Worm (Caenorhabditis elegans): ENCODE data around the gene par-3.

The par-3 gene

DNA sequence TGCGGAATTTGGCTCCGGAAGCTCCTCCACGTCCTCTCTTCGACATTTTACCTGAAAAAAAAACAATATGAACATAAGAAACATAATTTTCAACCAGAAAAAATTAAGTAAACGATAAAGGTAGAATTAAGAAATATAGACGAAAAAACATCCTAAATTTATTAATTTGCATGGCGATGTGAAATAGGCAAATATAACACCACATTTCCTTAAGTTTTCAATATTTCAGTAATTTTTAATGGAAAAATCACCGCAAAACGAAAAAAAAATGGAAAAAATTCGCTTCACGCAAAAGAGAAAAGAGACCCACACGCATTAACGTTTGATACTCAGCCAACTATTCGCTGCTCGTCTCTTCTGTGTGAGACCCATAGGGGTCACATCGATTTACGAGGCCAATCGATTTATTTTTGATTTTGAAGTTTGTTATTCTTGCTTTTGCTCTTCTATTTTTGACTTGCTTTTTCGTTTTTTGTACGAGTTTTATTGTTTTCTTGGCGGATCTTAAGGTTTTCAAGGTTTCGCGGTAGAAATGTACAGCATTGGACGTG is 42.1 kb downstream of the par-3 start, which contains the start of gene rpl-23 (continued):
- no peak for TF ChIP-seq nhr-120 (GFP tag; IDR thresholded peaks at IDR 0.05)
- TF ChIP-seq akir-1 (GFP tag; optimal IDR thresholded peaks at IDR 0.05) = no peak
- peak; percentile 74 for TF ChIP-seq lin-54 (GFP tag; optimal IDR thresholded peaks at IDR 0.05)
- no peak for TF ChIP-seq F22D6.2 (tag; optimal IDR thresholded peaks at IDR 0.05)
- TF ChIP-seq B0261.1 (tag; optimal IDR thresholded peaks at IDR 0.05) = no peak
- peak; percentile 92 for TF ChIP-seq F23B12.7 (tag; optimal IDR thresholded peaks at IDR 0.05; ENCODE audit: insufficient read depth)
- TF ChIP-seq F57C9.4 (tag; optimal IDR thresholded peaks at IDR 0.05) = no peak
- no peak for TF ChIP-seq rec-8 (tag; optimal IDR thresholded peaks at IDR 0.05)
- TF ChIP-seq F57A8.1 (GFP tag; optimal IDR thresholded peaks at IDR 0.05) = no peak
- peak; percentile 55 for TF ChIP-seq madf-10 (tag; optimal IDR thresholded peaks at IDR 0.05)
- peak; percentile 5 for TF ChIP-seq nhr-80 (tag; optimal IDR thresholded peaks at IDR 0.05)
- TF ChIP-seq nfya-1 (tag; optimal IDR thresholded peaks at IDR 0.05; ENCODE audit: borderline replicate concordance, insufficient read depth) = no peak
- peak; percentile 60; the same call in 1 of the 2 replicates for TF ChIP-seq dox-1 (GFP tag; IDR thresholded peaks at IDR 0.05)
- TF ChIP-seq cebp-2 (GFP tag; IDR thresholded peaks at IDR 0.05) = no peak
- no peak for TF ChIP-seq nhr-27 (tag; optimal IDR thresholded peaks at IDR 0.05)
- no peak for TF ChIP-seq him-1 (tag; optimal IDR thresholded peaks at IDR 0.05)
- no peak for TF ChIP-seq C17E4.6 (GFP tag; IDR thresholded peaks at IDR 0.05)
- no peak for TF ChIP-seq hrde-1 (tag; optimal IDR thresholded peaks at IDR 0.05; ENCODE audit: borderline replicate concordance)
- TF ChIP-seq ceh-91 (GFP tag; IDR thresholded peaks at IDR 0.05) = peak; percentile 68
- no peak for TF ChIP-seq gei-17 (GFP tag; optimal IDR thresholded peaks at IDR 0.05)
- no peak for TF ChIP-seq egl-18 (GFP tag; IDR thresholded peaks at IDR 0.05)
- TF ChIP-seq hmg-1.2 (GFP tag; IDR thresholded peaks at IDR 0.05) = peak; percentile 87
- no peak for TF ChIP-seq Y53F4B.3 (GFP tag; IDR thresholded peaks at IDR 0.05)
- no peak for TF ChIP-seq mes-4 (tag; optimal IDR thresholded peaks at IDR 0.05)
- TF ChIP-seq ztf-26 (tag; optimal IDR thresholded peaks at IDR 0.05) = no peak
- no peak for TF ChIP-seq bed-2 (GFP tag; IDR thresholded peaks at IDR 0.05)
- peak; percentile 48; the same call in 1 of the 2 replicates for TF ChIP-seq B0019.2 (GFP tag; conservative IDR thresholded peaks at IDR 0.05)
- TF ChIP-seq lsy-27 (tag; optimal IDR thresholded peaks at IDR 0.05; ENCODE audit: borderline replicate concordance, insufficient read depth) = peak; percentile 53
- peak; percentile 57 for TF ChIP-seq attf-3 (GFP tag; conservative IDR thresholded peaks at IDR 0.05)
- TF ChIP-seq F49E8.2 (tag; optimal IDR thresholded peaks at IDR 0.05; ENCODE audit: insufficient read depth) = peak; percentile 82
- TF ChIP-seq somi-1 (GFP tag; optimal IDR thresholded peaks at IDR 0.05) = no peak
- TF ChIP-seq tbp1 (GFP tag; optimal IDR thresholded peaks at IDR 0.05) = peak; percentile 61
- TF ChIP-seq snpc-1.1 (tag; optimal IDR thresholded peaks at IDR 0.05; ENCODE audit: insufficient read depth) = peak; percentile 54
- no peak for TF ChIP-seq Y56A3A.18 (GFP tag; IDR thresholded peaks at IDR 0.05)
- TF ChIP-seq nhr-179 (tag; optimal IDR thresholded peaks at IDR 0.05) = no peak
- TF ChIP-seq T07F8.4 (tag; optimal IDR thresholded peaks at IDR 0.05) = no peak
- TF ChIP-seq D2030.7 (GFP tag; IDR thresholded peaks at IDR 0.05) = peak; percentile 77
- TF ChIP-seq F39B2.1 (GFP tag; IDR thresholded peaks at IDR 0.05) = no peak
- peak in 1 of 2 experiments; percentile 1 for TF ChIP-seq let-607 (tag; optimal IDR thresholded peaks at IDR 0.05)
- peak; percentile 67 for TF ChIP-seq tlf-1 (GFP tag; optimal IDR thresholded peaks at IDR 0.05)
- TF ChIP-seq cebp-1 (GFP tag; IDR thresholded peaks at IDR 0.05) = no peak; the same call in 1 of the 2 replicates
- peak; percentile 68 for TF ChIP-seq cebp-1 (tag; optimal IDR thresholded peaks at IDR 0.05)
- TF ChIP-seq ccch-3 (GFP tag; optimal IDR thresholded peaks at IDR 0.05) = no peak
